Fruit fly (Drosophila melanogaster) whole organism, adult: ENCODE measurements around the gene PGAP2.

ENCODE experiments used
- CG33017 ChIP-seq: fragments of 200-800 bp; sonication (Bioruptor generic); optimal IDR thresholded peaks from 2 replicates; lab custom pipeline; 2018; ENCODE audit warnings: missing biosample characterization, mild to moderate bottlenecking, missing genetic modification characterization, moderate library complexity
- Clk ChIP-seq: fragments of 200-800 bp; sonication (Bioruptor generic); optimal IDR thresholded peaks from 2 replicates; lab custom pipeline; 2017; ENCODE audit warnings: missing biosample characterization, missing genetic modification characterization
- tj ChIP-seq: fragments of 200-800 bp; sonication (Bioruptor generic); optimal IDR thresholded peaks from 3 replicates; lab custom pipeline; 2017; ENCODE audit warnings: missing biosample characterization, mild to moderate bottlenecking, missing genetic modification characterization, moderate library complexity

DNA sequence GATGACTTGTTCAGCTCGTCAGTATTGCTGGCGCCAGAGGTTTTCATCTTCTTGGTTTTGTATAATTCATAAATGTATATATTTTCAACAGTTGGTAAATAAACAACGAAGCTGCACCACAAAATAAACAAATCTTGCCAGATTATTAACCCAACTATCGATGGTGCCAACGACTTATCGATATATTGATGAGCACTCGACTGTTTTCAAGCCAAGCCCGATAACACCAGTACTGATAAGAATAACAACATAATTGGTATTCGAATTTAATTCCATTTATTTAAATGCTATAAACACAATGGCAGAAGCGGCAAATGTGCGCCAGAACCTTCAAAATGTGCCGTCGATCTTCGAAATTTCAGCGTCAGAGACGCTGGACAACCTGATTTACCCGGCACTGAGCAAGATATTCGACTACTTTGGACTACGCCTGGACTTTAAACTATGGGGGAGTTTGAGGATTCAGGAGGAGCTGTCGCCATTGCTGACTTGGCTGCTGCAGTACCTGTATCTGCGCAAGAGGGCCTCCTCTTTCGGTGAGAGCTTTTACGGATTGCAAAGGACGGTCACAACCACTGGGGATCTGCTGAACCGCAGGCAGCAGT, 3.4 kb downstream of the PGAP2 start, which contains the start of the genes Saf6 and Pex12:
- TF ChIP-seq tj (GFP tag; lab: Kevin White, UChicago) (peak; percentile 16), CG33017 (tag; lab: Kevin White, UChicago) (no peak), Clk (GFP tag; lab: Kevin White, UChicago) (no peak)
